Worm (Caenorhabditis elegans) whole organism, young adult: Measurements from ENCODE around the gene sgk-1.

Source experiments
- B0261.1 ChIP-seq: sonication (generic microtip); optimal IDR thresholded peaks from 2 replicates; lab custom pipeline; 2016; ENCODE audit warnings: mild to moderate bottlenecking, missing genetic modification characterization, moderate library complexity, missing compliant biosample characterization
- D2030.7 ChIP-seq: fragments of 200-800 bp; sonication (Bioruptor generic); IDR thresholded peaks from 2 replicates; pipeline ENCODE4 v1.3.6; 2022; ENCODE audit warnings: missing genetic modification reagents, missing genetic modification characterization, missing compliant biosample characterization
- F10E7.11 ChIP-seq: sonication (generic microtip); optimal IDR thresholded peaks from 2 replicates; lab custom pipeline; 2017; ENCODE audit warnings: mild to moderate bottlenecking, missing genetic modification characterization, moderate library complexity, missing compliant biosample characterization
- F23B12.7 ChIP-seq: sonication (generic microtip); optimal IDR thresholded peaks from 2 replicates; lab custom pipeline; 2017; ENCODE audit warnings: missing genetic modification characterization, mild to moderate bottlenecking, missing compliant biosample characterization, antibody characterized with exemption, moderate library complexity; ENCODE audit not compliant: insufficient read depth
- F33H1.4 ChIP-seq: fragments of 200-800 bp; sonication (Bioruptor generic); IDR thresholded peaks from 2 replicates; pipeline ENCODE4 v1.3.6; 2022; ENCODE audit warnings: missing genetic modification reagents, missing genetic modification characterization, missing compliant biosample characterization
- F57A8.1 ChIP-seq: fragments of 200-800 bp; sonication (Bioruptor generic); optimal IDR thresholded peaks from 2 replicates; lab custom pipeline; 2018; ENCODE audit warnings: mild to moderate bottlenecking, missing genetic modification characterization, moderate library complexity, missing compliant biosample characterization
- F57C9.4 ChIP-seq: sonication (generic microtip); optimal IDR thresholded peaks from 2 replicates; lab custom pipeline; 2017; ENCODE audit warnings: mild to moderate bottlenecking, missing genetic modification characterization, missing compliant biosample characterization
- K11D2.4 ChIP-seq: fragments of 200-800 bp; sonication (Bioruptor generic); IDR thresholded peaks from 2 replicates; pipeline ENCODE4 v1.3.6; 2022; ENCODE audit warnings: missing genetic modification reagents, missing genetic modification characterization, missing compliant biosample characterization
- T07F8.4 ChIP-seq: sonication (generic microtip); optimal IDR thresholded peaks from 2 replicates; lab custom pipeline; 2016; ENCODE audit warnings: mild to moderate bottlenecking, missing genetic modification characterization, moderate library complexity, missing compliant biosample characterization
- T26A5.8 ChIP-seq: sonication (generic microtip); optimal IDR thresholded peaks from 2 replicates; lab custom pipeline; 2016; ENCODE audit warnings: missing genetic modification characterization, missing compliant biosample characterization
- Y53G8AR.9 ChIP-seq: fragments of 200-800 bp; sonication (Bioruptor generic); conservative IDR thresholded peaks from 2 replicates; pipeline ENCODE4 v1.3.6; 2022; ENCODE audit warnings: missing genetic modification reagents, missing genetic modification characterization, missing compliant biosample characterization
- ZK185.1 ChIP-seq: sonication (generic microtip); optimal IDR thresholded peaks from 2 replicates; lab custom pipeline; 2016; ENCODE audit warnings: mild to moderate bottlenecking, missing genetic modification characterization, missing compliant biosample characterization; ENCODE audit not compliant: poor library complexity, severe bottlenecking
- aptf-3 ChIP-seq: fragments of 200-800 bp; sonication (Bioruptor generic); IDR thresholded peaks from 2 replicates; pipeline ENCODE4 v1.3.6; 2022; ENCODE audit warnings: missing genetic modification characterization, missing compliant biosample characterization
- attf-3 ChIP-seq: fragments of 200-800 bp; sonication (Bioruptor generic); conservative IDR thresholded peaks from 2 replicates; pipeline ENCODE4 v1.3.6; 2022; ENCODE audit warnings: missing genetic modification reagents, missing genetic modification characterization, missing compliant biosample characterization
- ccch-3 ChIP-seq: fragments of 200-800 bp; sonication (Bioruptor generic); optimal IDR thresholded peaks from 2 replicates; lab custom pipeline; 2018; ENCODE audit warnings: mild to moderate bottlenecking, missing genetic modification characterization, missing compliant biosample characterization
- ceh-27 ChIP-seq: fragments of 200-800 bp; sonication (Bioruptor generic); optimal IDR thresholded peaks from 2 replicates; lab custom pipeline; 2018; ENCODE audit warnings: mild to moderate bottlenecking, missing genetic modification characterization, moderate library complexity, missing compliant biosample characterization
- die-1 ChIP-seq: sonication (generic microtip); optimal IDR thresholded peaks from 2 replicates; lab custom pipeline; 2016; ENCODE audit warnings: missing genotype, mild to moderate bottlenecking, missing genetic modification characterization, missing compliant biosample characterization
- dox-1 ChIP-seq: fragments of 200-800 bp; sonication (Bioruptor generic); IDR thresholded peaks from 2 replicates; pipeline ENCODE4 v1.3.6; 2022; ENCODE audit warnings: missing genetic modification reagents, missing genetic modification characterization, missing compliant biosample characterization
- ets-4 ChIP-seq: fragments of 200-800 bp; sonication (Bioruptor generic); optimal IDR thresholded peaks from 2 replicates; lab custom pipeline; 2018; ENCODE audit warnings: mild to moderate bottlenecking, missing genetic modification characterization, missing compliant biosample characterization
- gei-17 ChIP-seq: fragments of 200-800 bp; sonication (Bioruptor generic); optimal IDR thresholded peaks from 2 replicates; lab custom pipeline; 2018; ENCODE audit warnings: mild to moderate bottlenecking, missing genetic modification characterization, missing compliant biosample characterization
- him-1 ChIP-seq: sonication (generic microtip); optimal IDR thresholded peaks from 2 replicates; lab custom pipeline; 2016; ENCODE audit warnings: missing genotype, missing genetic modification reagents, missing genetic modification characterization, missing compliant biosample characterization
- hlh-12 ChIP-seq: sonication (generic microtip); optimal IDR thresholded peaks from 2 replicates; lab custom pipeline; 2016; ENCODE audit warnings: missing genetic modification characterization, missing compliant biosample characterization
- hmg-1.2 ChIP-seq: fragments of 200-800 bp; sonication (Bioruptor generic); IDR thresholded peaks from 2 replicates; pipeline ENCODE4 v1.3.6; 2022; ENCODE audit warnings: missing genetic modification reagents, missing genetic modification characterization, missing compliant biosample characterization
- hmg-20 ChIP-seq: fragments of 200-800 bp; sonication (Bioruptor generic); IDR thresholded peaks from 2 replicates; pipeline ENCODE4 v1.3.6; 2022; ENCODE audit warnings: missing genetic modification reagents, missing genetic modification characterization, missing compliant biosample characterization
- lag-1 ChIP-seq: fragments of 200-800 bp; sonication (Bioruptor generic); IDR thresholded peaks from 2 replicates; pipeline ENCODE4 v1.3.6; 2022; ENCODE audit warnings: missing genetic modification reagents, missing genetic modification characterization, missing compliant biosample characterization
- lin-26 ChIP-seq: fragments of 200-800 bp; sonication (Bioruptor generic); IDR thresholded peaks from 2 replicates; pipeline ENCODE4 v1.3.6; 2022; ENCODE audit warnings: missing genetic modification reagents, missing genetic modification characterization, missing compliant biosample characterization
- madf-10 ChIP-seq: sonication (generic microtip); optimal IDR thresholded peaks from 2 replicates; lab custom pipeline; 2016; ENCODE audit warnings: mild to moderate bottlenecking, missing genetic modification characterization, missing compliant biosample characterization
- madf-6 ChIP-seq: fragments of 200-800 bp; sonication (Bioruptor generic); IDR thresholded peaks from 2 replicates; pipeline ENCODE4 v1.3.6; 2022; ENCODE audit warnings: missing genetic modification reagents, missing genetic modification characterization, missing compliant biosample characterization
- madf-8 ChIP-seq: fragments of 200-800 bp; sonication (Bioruptor generic); conservative IDR thresholded peaks from 2 replicates; pipeline ENCODE4 v1.3.6; 2022; ENCODE audit warnings: missing genetic modification reagents, missing genetic modification characterization, missing compliant biosample characterization
- mcd-1 ChIP-seq: fragments of 200-800 bp; sonication (Bioruptor generic); IDR thresholded peaks from 2 replicates; pipeline ENCODE4 v1.3.6; 2022; ENCODE audit warnings: missing genetic modification reagents, missing genetic modification characterization, missing compliant biosample characterization
- nfyb-1 ChIP-seq: fragments of 200-800 bp; sonication (Bioruptor generic); IDR thresholded peaks from 2 replicates; pipeline ENCODE4 v1.3.6; 2022; ENCODE audit warnings: missing genetic modification reagents, missing genetic modification characterization, missing compliant biosample characterization
- nhr-120 ChIP-seq: fragments of 200-800 bp; sonication (Bioruptor generic); IDR thresholded peaks from 2 replicates; pipeline ENCODE4 v1.3.6; 2022; ENCODE audit warnings: missing genetic modification characterization, missing compliant biosample characterization
- nhr-179 ChIP-seq: sonication (generic microtip); optimal IDR thresholded peaks from 2 replicates; lab custom pipeline; 2016; ENCODE audit warnings: mild to moderate bottlenecking, missing genetic modification characterization, missing compliant biosample characterization
- pbrm-1 ChIP-seq: fragments of 200-800 bp; sonication (Bioruptor generic); IDR thresholded peaks from 2 replicates; pipeline ENCODE4 v1.3.6; 2022; ENCODE audit warnings: missing genetic modification reagents, missing genetic modification characterization, missing compliant biosample characterization
- rec-8 ChIP-seq, 2 experiments: sonication (generic microtip); optimal IDR thresholded peaks; 2 replicates each; lab custom pipeline; 2016; ENCODE audit warnings: mild to moderate bottlenecking in 2 of 2, missing genetic modification characterization in 2 of 2, missing genetic modification reagents in 2 of 2, missing genotype in 2 of 2, missing biosample characterization in 1 of 2, missing compliant biosample characterization in 1 of 2, moderate library complexity in 1 of 2
- rpc-1 ChIP-seq, 2 experiments: fragments of 150-350 bp in 1 of 2; sonication (generic microtip) in 1 of 2; optimal IDR thresholded peaks; 2 replicates each; lab custom pipeline; 2014 to 2018; ENCODE audit warnings: missing biosample characterization in 1 of 2, missing genetic modification characterization in 1 of 2, missing genetic modification reagents in 1 of 2, missing genotype in 1 of 2
- snpc-1.1 ChIP-seq: sonication (generic microtip); optimal IDR thresholded peaks from 2 replicates; lab custom pipeline; 2017; ENCODE audit warnings: missing genetic modification characterization, mild to moderate bottlenecking, missing compliant biosample characterization, antibody characterized with exemption, moderate library complexity, missing genotype, missing genetic modification reagents; ENCODE audit not compliant: insufficient read depth
- snpc-1.3 ChIP-seq: sonication (generic microtip); optimal IDR thresholded peaks from 2 replicates; lab custom pipeline; 2017; ENCODE audit warnings: missing genetic modification characterization, mild to moderate bottlenecking, missing compliant biosample characterization, antibody characterized with exemption, moderate library complexity, missing genotype, missing genetic modification reagents; ENCODE audit not compliant: insufficient read depth
- snpc-3.4 ChIP-seq: sonication (generic microtip); optimal IDR thresholded peaks from 2 replicates; lab custom pipeline; 2017; ENCODE audit warnings: missing genetic modification characterization, mild to moderate bottlenecking, missing compliant biosample characterization, antibody characterized with exemption, moderate library complexity, missing genotype, missing genetic modification reagents
- snpc-4 ChIP-seq, 5 experiments: fragments of 150-350 bp in 1 of 5; sonication (generic microtip) in 4 of 5; optimal IDR thresholded peaks; 2 replicates each; lab custom pipeline; 2014 to 2018; ENCODE audit warnings: missing genetic modification characterization in 5 of 5, missing biosample characterization in 3 of 5, antibody characterized with exemption in 2 of 5, mild to moderate bottlenecking in 2 of 5, missing compliant biosample characterization in 2 of 5, missing genotype in 2 of 5, moderate library complexity in 2 of 5, missing genetic modification reagents in 1 of 5
- tbp1 ChIP-seq: fragments of 200-800 bp; sonication (Bioruptor generic); optimal IDR thresholded peaks from 2 replicates; lab custom pipeline; 2018; ENCODE audit warnings: mild to moderate bottlenecking, missing genetic modification characterization, missing compliant biosample characterization
- tbx-9 ChIP-seq: sonication (generic microtip); optimal IDR thresholded peaks from 2 replicates; lab custom pipeline; 2016; ENCODE audit warnings: borderline replicate concordance, missing genetic modification characterization, inconsistent platforms, missing compliant biosample characterization
- tlf-1 ChIP-seq: fragments of 200-800 bp; sonication (Bioruptor generic); optimal IDR thresholded peaks from 2 replicates; lab custom pipeline; 2018; ENCODE audit warnings: mild to moderate bottlenecking, missing genetic modification characterization, missing compliant biosample characterization
- unc-62 ChIP-seq: fragments of 150-350 bp; optimal IDR thresholded peaks from 2 replicates; lab custom pipeline; 2014; ENCODE audit warnings: missing biosample characterization, missing genetic modification reagents, missing genetic modification characterization
- ztf-22 ChIP-seq: fragments of 200-800 bp; sonication (Bioruptor generic); optimal IDR thresholded peaks from 2 replicates; lab custom pipeline; 2018; ENCODE audit warnings: mild to moderate bottlenecking, missing genetic modification characterization, moderate library complexity, missing compliant biosample characterization
- ztf-25 ChIP-seq: fragments of 200-800 bp; sonication (Bioruptor generic); IDR thresholded peaks from 2 replicates; pipeline ENCODE4 v1.3.6; 2022; ENCODE audit warnings: missing genetic modification reagents, missing genetic modification characterization, missing compliant biosample characterization

Gene sgk-1

DNA sequence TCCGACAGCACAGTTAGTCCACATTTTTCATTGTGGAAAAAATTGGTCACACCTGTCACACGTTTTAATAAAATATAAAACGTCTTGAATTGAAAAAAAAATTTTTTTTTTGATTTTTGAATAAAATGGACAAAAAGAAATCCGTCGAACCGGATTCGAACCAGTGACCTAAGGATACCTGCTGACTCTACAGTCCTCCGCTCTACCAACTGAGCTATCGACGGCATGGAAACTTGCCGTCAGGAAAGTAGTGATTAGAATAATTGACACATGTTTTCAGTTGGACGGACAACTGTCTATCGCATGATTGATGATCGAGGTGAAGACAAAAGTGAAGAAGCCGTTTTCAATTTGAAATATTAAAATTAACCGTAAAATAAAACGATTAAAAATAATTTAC, 53.8 kb downstream of the sgk-1 start:
- TF ChIP-seq F57C9.4 (tag; lab: Kevin White, UChicago) (no peak), tlf-1 (GFP tag; lab: Kevin White, UChicago) (no peak), mcd-1 (GFP tag; lab: Robert Waterston, UW) (no peak), ZK185.1 (tag; lab: Kevin White, UChicago) (no peak), ceh-27 (no peak), aptf-3 (GFP tag; lab: Robert Waterston, UW) (no peak), nfyb-1 (GFP tag; lab: Robert Waterston, UW) (no peak), K11D2.4 (no peak), snpc-4 (GFP tag; optimal IDR thresholded peaks at IDR 0.05; lab: Kevin White, UChicago) (no peak), snpc-4 (tag; optimal IDR thresholded peaks at IDR 0.05; lab: Kevin White, UChicago) (peak in 1 of 4 experiments; percentile 13), T26A5.8 (no peak), rec-8 (tag; optimal IDR thresholded peaks at IDR 0.05; lab: Kevin White, UChicago) (no peak), hlh-12 (tag; lab: Kevin White, UChicago) (no peak), F57A8.1 (GFP tag; lab: Kevin White, UChicago) (no peak), D2030.7 (GFP tag; lab: Robert Waterston, UW) (peak; percentile 40; the same call in 1 of the 2 replicates), lag-1 (GFP tag; lab: Robert Waterston, UW) (no peak), hmg-20 (GFP tag; lab: Robert Waterston, UW) (no peak), Y53G8AR.9 (no peak), F23B12.7 (tag; lab: Kevin White, UChicago) (no peak), tbp1 (GFP tag; lab: Kevin White, UChicago) (peak; percentile 87), T07F8.4 (tag; lab: Kevin White, UChicago) (no peak), die-1 (tag; lab: Kevin White, UChicago) (peak; percentile 1), B0261.1 (peak; percentile 60), madf-10 (tag; lab: Kevin White, UChicago) (no peak), F33H1.4 (GFP tag; lab: Robert Waterston, UW) (no peak), madf-6 (GFP tag; lab: Robert Waterston, UW) (no peak), nhr-120 (GFP tag; lab: Robert Waterston, UW) (no peak), him-1 (tag; lab: Kevin White, UChicago) (peak; percentile 6), snpc-3.4 (peak; percentile 21), snpc-1.1 (no peak), ccch-3 (GFP tag; lab: Kevin White, UChicago) (no peak), snpc-1.3 (tag; lab: Kevin White, UChicago) (peak; percentile 43), gei-17 (GFP tag; lab: Kevin White, UChicago) (no peak), ets-4 (GFP tag; lab: Kevin White, UChicago) (no peak), rpc-1 (optimal IDR thresholded peaks at IDR 0.05; lab: Kevin White, UChicago) (peak; percentile 63), rpc-1 (tag; optimal IDR thresholded peaks at IDR 0.05; lab: Kevin White, UChicago) (peak; percentile 77), pbrm-1 (GFP tag; lab: Robert Waterston, UW) (peak; percentile 30; the same call in 1 of the 2 replicates), nhr-179 (tag; lab: Kevin White, UChicago) (no peak), F10E7.11 (tag; lab: Kevin White, UChicago) (no peak), attf-3 (no peak), lin-26 (peak; percentile 63; the same call in 1 of the 2 replicates), hmg-1.2 (GFP tag; lab: Robert Waterston, UW) (peak; percentile 32; the same call in 1 of the 2 replicates), ztf-22 (GFP tag; lab: Kevin White, UChicago) (no peak), ztf-25 (GFP tag; lab: Robert Waterston, UW) (0 out of 2 replicates have a peak, but pooled peaks have one; percentile 18), madf-8 (GFP tag; lab: Robert Waterston, UW) (no peak), tbx-9 (tag; lab: Kevin White, UChicago) (no peak), unc-62 (GFP tag; lab: Kevin White, UChicago) (no peak), dox-1 (GFP tag; lab: Robert Waterston, UW) (no peak)
